Fruit fly (Drosophila melanogaster) ovary, adult (tissue): ENCODE results near the gene Mbs.

ENCODE experiments used
- CG17801 ChIP-seq: fragments of 200-800 bp; optimal IDR thresholded peaks from 2 replicates; lab custom pipeline; 2019; ENCODE audit warnings: missing biosample characterization, mild to moderate bottlenecking, missing genetic modification characterization, moderate library complexity; ENCODE audit not compliant: partially characterized antibody

Mbs gene

dm6 chr3L:16051719-16052122, at the start of gene Mbs:
Gene Mbs, plus strand, starts transcription at chr3L:16051959.
- TF ChIP-seq CG17801 (GFP tag; lab: Kevin White, UChicago), result peak; percentile 7

dm6 chr3L:16002116-16002716, 49.5 kb upstream of the Mbs start:
- peak; percentile 25 for TF ChIP-seq CG17801 (GFP tag; lab: Kevin White, UChicago)

DNA sequence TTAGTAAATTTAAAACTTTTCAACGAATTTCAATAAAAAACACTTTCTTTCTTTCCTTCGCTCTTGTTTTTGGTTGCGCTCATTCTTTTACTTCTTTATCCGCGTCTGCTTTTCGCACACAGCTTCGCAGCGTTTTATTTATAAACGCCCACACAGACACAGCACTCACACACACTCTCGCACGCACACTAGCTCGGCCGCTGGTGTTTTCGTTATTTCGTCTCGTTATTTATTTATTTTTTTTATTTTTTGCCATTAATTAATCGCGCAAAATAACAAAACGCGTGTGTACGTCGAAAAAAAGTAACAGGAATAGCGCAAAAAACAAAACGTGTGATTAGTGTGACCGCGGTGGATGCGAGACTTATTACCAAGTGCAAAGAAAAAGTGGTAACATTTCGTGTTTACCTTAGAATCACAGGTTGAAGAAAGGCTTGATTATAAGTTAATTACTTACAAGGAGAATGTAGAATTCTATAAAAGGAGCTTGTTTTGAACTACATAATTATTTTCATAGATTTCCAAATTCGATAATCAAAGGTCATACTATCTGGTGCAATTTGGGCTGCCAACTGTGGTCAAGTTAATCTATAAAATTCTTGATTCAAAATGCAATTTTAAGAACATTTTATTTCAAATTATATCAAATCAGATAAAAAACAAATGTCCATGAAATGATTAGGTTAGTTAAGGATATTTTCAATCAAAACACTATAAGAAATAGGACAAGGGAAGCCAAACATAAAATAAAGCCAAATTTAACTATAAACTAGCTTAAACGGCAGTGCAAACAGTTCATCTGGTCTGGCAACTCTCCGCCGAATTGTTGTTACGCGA, 47.1 kb upstream of the Mbs start, which contains the start of the genes hzg and mRpS31:
hzg (minus strand) TSS at position 336 of the 837 bp plus-strand sequence.
mRpS31 (plus strand) TSS at position 793 of the 837 bp plus-strand sequence.
- peak; percentile 68 for TF ChIP-seq CG17801 (GFP tag; lab: Kevin White, UChicago)

DNA sequence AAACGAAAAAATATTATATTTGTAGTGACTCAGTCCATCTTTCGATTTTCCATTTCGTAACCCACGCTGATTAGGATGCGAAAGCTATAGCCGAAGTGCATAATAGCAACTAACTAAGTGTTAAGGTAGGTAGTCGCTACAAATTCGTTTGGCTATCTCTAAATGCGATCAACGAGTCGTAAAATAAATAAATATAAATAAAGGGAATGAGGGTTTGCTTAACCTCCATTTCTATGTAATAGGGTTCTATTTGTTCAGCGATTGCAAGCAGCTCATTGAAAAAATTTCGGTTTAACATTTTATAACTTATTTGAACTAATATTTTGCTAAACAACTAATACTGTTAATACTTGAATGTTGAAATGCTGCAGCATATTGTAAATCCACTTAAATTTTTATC, 41.6 kb upstream of the Mbs start:
- no peak for TF ChIP-seq CG17801 (GFP tag; lab: Kevin White, UChicago)

DNA sequence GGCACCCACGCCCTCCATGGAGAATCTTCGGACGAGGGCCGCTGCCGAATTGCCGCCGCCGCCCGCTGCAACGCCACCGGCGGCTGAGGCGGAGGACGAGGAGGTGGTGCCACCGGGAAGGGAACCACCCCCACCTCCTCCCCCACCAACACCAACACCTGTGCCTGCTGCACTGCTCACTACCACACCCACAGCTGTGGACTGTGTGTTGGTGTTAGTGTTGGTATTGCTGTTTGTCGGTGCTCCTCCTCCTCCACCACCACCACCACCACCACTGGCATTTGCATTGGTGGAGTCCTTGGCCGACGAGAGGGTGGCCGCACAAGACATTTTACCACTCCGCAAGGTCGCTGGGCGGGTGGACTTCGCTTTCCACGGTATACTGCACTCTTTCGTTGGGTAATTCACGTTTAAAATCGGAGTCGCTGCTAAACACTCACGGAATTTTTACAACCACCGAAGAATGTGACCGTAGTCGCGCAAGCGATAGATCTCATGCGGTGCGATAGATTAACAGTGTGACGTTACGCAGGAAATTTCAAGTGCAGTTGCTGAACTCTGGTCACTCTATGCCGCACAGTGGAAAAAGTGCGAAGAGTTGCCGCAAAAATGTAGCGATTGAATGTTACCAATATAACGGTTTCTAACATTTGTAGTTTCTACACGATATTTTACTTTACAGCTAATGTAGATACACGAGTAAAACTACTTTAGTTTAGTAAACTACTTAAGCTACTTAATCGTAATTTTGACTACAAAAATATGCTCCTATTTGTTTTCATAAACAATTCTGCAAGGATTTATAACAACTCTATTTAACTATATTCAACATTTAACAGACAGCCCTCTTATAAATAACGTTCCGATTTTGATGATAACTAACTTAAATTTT, 40.2 kb upstream of the Mbs start, which contains the start of gene mib1:
mib1 (minus strand) TSS at position 494 of the 892 bp plus-strand sequence.
- TF ChIP-seq CG17801 (GFP tag; lab: Kevin White, UChicago), result peak; percentile 21

DNA sequence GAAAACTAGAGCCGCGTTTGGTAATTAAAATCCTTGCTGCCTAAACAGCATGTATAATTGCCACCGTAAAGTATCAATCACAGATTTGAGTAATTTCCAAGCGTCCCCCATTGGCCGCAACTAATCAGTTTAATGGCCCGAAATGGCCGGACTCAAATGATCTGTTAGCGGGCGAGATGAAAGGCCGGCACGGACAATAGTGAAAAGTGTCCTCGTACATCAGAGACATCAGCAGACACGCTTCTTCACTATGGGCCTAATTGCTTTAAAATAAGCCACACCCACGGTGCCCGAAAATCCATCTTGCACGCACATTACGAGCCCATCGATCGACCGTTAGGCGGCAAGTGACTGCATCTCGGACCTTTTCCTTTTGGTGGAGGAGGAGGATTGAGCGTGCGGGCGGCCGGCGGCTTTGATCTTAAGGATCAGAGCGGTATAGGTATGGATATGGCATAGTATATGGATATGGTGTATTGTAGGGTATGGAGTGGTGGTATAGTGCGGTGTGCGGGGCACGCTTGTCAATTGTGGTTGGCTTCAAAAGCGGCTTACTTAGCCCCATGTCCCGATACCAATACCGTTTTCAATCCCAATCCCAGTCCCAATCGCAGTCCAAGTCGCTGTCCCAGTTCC, 39.3 kb upstream of the Mbs start:
- TF ChIP-seq CG17801 (GFP tag; lab: Kevin White, UChicago), result no peak

DNA sequence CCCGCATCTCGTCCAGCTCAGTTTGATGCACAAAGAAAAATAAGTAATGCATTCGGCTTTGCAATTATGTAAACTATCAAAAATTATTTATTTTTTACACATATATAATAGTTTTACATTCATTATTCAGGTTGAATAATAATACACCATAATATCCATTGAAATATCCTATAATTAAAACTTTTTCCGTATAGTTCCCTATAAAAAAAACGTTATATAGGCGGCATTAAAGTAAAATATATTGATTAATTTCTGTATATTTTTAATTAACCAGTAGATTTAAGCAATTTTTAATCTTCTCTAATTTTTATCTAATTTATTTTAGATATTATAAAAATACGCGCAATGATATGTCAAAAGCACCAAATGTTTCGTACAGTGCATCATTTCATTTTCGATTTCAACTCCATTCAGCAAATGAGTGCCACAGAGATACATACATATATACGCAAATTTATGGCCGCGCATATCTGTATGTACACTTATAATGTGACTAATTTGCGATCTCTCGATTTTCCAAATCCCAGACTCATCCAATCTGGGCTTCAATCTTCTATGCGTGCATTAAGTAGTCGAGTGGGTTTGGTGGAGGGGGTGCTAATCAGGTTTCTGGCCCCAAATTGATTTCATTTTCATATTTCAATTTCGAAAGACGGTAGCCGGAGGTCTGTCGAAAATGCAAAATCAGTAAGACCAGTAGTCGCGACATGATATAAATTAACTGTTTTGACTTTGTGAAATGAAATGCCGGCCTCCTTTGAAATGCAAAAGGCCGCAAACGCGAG, 38.4 kb upstream of the Mbs start:
- no peak for TF ChIP-seq CG17801 (GFP tag; lab: Kevin White, UChicago)

- no peak for TF ChIP-seq CG17801 (GFP tag; lab: Kevin White, UChicago)
These were observed 37.2 kb upstream of the Mbs start for dm6 chr3L:16014515-16014914.

dm6 chr3L:16015765-16016760, 35.7 kb upstream of the Mbs start:
- no peak for TF ChIP-seq CG17801 (GFP tag; lab: Kevin White, UChicago)

- TF ChIP-seq CG17801 (GFP tag; lab: Kevin White, UChicago), result no peak
These were observed 34.8 kb upstream of the Mbs start for dm6 chr3L:16016911-16017310.

DNA sequence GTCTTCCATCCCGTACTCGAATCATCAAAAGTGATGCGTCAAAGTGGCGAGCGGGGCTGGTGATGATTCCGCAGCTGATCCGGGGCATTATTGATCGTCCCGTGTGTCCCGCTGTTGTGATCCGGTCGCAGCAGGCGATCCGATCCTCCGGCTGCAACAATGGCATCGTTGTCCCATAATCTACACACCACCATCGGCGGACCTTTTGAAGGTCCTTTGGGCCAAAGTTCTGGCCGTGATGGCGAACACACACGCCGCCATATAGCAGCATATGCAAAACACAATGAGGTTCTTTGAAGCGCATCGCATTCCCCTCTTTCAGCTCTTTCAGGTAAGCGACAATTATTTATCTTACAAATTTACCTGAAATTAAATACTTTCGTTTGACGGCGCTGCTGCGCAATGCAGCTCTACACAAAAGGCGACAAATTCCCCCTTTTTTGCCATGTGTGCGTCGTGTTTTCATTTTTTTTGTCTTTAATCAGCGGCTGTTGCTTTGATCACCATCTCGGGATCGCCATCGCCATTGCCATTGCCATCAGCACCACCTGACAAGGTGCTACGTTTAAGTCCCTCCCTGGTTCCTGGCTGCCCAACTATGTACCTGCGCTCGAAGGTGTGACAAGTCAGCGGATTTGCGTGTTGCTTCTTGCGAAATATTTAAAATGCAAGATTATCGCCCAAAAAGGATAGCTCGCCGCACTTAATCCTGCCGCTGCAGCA, 34.1 kb upstream of the Mbs start:
- no peak for TF ChIP-seq CG17801 (GFP tag; lab: Kevin White, UChicago)

dm6 chr3L:16018251-16018583, 33.5 kb upstream of the Mbs start:
- TF ChIP-seq CG17801 (GFP tag; lab: Kevin White, UChicago), result no peak
